Worm (Caenorhabditis elegans): ENCODE measurements around the gene cest-9.2.

- TF ChIP-seq ceh-22 (tag; optimal IDR thresholded peaks at IDR 0.05) (no peak), unc-3 (GFP tag; conservative IDR thresholded peaks at IDR 0.05) (no peak), unc-3 (tag; optimal IDR thresholded peaks at IDR 0.05) (no peak), zip-5 (tag; optimal IDR thresholded peaks at IDR 0.05) (no peak), pqm-1 (tag; optimal IDR thresholded peaks at IDR 0.05) (no peak)
These were observed at the start of gene cest-9.2 for ce11 chrX:12221817-12222216.
